Worm (Caenorhabditis elegans) whole organism, mixed stage, embryonic: ENCODE data around the gene F35D2.3.

Experiments used
- bed-3 ChIP-seq: fragments of 200-800 bp; sonication (Bioruptor generic); optimal IDR thresholded peaks from 3 replicates; lab custom pipeline; 2018; ENCODE audit warnings: mild to moderate bottlenecking, missing genetic modification characterization, moderate library complexity, missing compliant biosample characterization
- ces-1 ChIP-seq: fragments of 150-350 bp; optimal IDR thresholded peaks from 2 replicates; lab custom pipeline; 2014; ENCODE audit warnings: missing biosample characterization, missing genetic modification reagents, missing genetic modification characterization
- lin-32 ChIP-seq: fragments of 200-800 bp; sonication (Bioruptor generic); optimal IDR thresholded peaks from 2 replicates; lab custom pipeline; 2018; ENCODE audit warnings: mild to moderate bottlenecking, missing genetic modification characterization, missing compliant biosample characterization
- lsy-2 ChIP-seq: fragments of 150-350 bp; optimal IDR thresholded peaks from 2 replicates; lab custom pipeline; 2014; ENCODE audit warnings: missing biosample characterization, missing genetic modification characterization
- mls-2 ChIP-seq: sonication (generic microtip); optimal IDR thresholded peaks from 2 replicates; lab custom pipeline; 2016; ENCODE audit warnings: mild to moderate bottlenecking, missing genetic modification characterization, moderate library complexity, missing compliant biosample characterization
- nhr-237 ChIP-seq: fragments of 150-350 bp; optimal IDR thresholded peaks from 2 replicates; lab custom pipeline; 2014; ENCODE audit warnings: missing biosample characterization, missing genetic modification characterization
- nhr-28 ChIP-seq: fragments of 150-350 bp; optimal IDR thresholded peaks from 2 replicates; lab custom pipeline; 2014; ENCODE audit warnings: missing biosample characterization, missing genetic modification characterization
- nhr-76 ChIP-seq: sonication (generic microtip); optimal IDR thresholded peaks from 2 replicates; lab custom pipeline; 2017; ENCODE audit warnings: missing biosample characterization, missing genetic modification characterization
- pha-4 ChIP-seq: fragments of 150-350 bp; optimal IDR thresholded peaks from 2 replicates; lab custom pipeline; 2018; ENCODE audit warnings: missing biosample characterization, missing genetic modification reagents, missing genetic modification characterization
- ztf-11 ChIP-seq: fragments of 150-350 bp; optimal IDR thresholded peaks from 2 replicates; lab custom pipeline; 2014; ENCODE audit warnings: missing biosample characterization, missing genetic modification characterization

- TF ChIP-seq lsy-2 (tag; lab: Kevin White, UChicago) = no peak
- TF ChIP-seq nhr-76 (tag; lab: Kevin White, UChicago) = no peak
- TF ChIP-seq ces-1 (GFP tag; lab: Kevin White, UChicago) = no peak
- TF ChIP-seq nhr-28 (tag; lab: Kevin White, UChicago) = no peak
- no peak for TF ChIP-seq lin-32 (GFP tag; lab: Kevin White, UChicago)
- no peak for TF ChIP-seq pha-4
- no peak for TF ChIP-seq nhr-237
- no peak for TF ChIP-seq mls-2 (tag; lab: Kevin White, UChicago)
- TF ChIP-seq ztf-11 (tag; lab: Kevin White, UChicago) = no peak
- TF ChIP-seq bed-3 (GFP tag; lab: Kevin White, UChicago) = no peak
Measured at ce11 chrII:7575614-7576013, 5.2 kb downstream of the F35D2.3 start, which contains the start of gene F35D2.1.
